Worm (Caenorhabditis elegans) whole organism, L2 larva: ENCODE results near the gene glna-2.

Experiments used
- F13H6.1 ChIP-seq: sonication (generic microtip); optimal IDR thresholded peaks from 2 replicates; lab custom pipeline; 2016; ENCODE audit warnings: missing genetic modification characterization, missing compliant biosample characterization
- R02D3.7 ChIP-seq: fragments of 150-350 bp; optimal IDR thresholded peaks from 2 replicates; lab custom pipeline; 2014; ENCODE audit warnings: missing biosample characterization, missing genetic modification characterization
- aly-2 ChIP-seq: fragments of 150-350 bp; optimal IDR thresholded peaks from 2 replicates; lab custom pipeline; 2014; ENCODE audit warnings: missing biosample characterization, missing genetic modification characterization
- crh-2 ChIP-seq: sonication (generic microtip); optimal IDR thresholded peaks from 2 replicates; lab custom pipeline; 2017; ENCODE audit warnings: missing biosample characterization, missing genetic modification characterization
- fos-1 ChIP-seq: fragments of 150-350 bp; optimal IDR thresholded peaks from 2 replicates; lab custom pipeline; 2014; ENCODE audit warnings: missing biosample characterization, missing genetic modification characterization
- nhr-237 ChIP-seq: fragments of 150-350 bp; optimal IDR thresholded peaks from 2 replicates; lab custom pipeline; 2014; ENCODE audit warnings: missing biosample characterization, missing genetic modification characterization
- nhr-25 ChIP-seq: fragments of 150-350 bp; sonication (generic microtip); optimal IDR thresholded peaks from 3 replicates; lab custom pipeline; 2014; ENCODE audit warnings: missing biosample characterization, missing genetic modification characterization
- sem-4 ChIP-seq: fragments of 150-350 bp; optimal IDR thresholded peaks from 2 replicates; lab custom pipeline; 2014; ENCODE audit warnings: missing biosample characterization, missing genetic modification reagents, missing genetic modification characterization
- sma-3 ChIP-seq: sonication (generic microtip); optimal IDR thresholded peaks from 2 replicates; lab custom pipeline; 2016; ENCODE audit warnings: missing genetic modification reagents, missing genetic modification characterization, missing compliant biosample characterization
- unc-39 ChIP-seq: fragments of 150-350 bp; optimal IDR thresholded peaks from 2 replicates; lab custom pipeline; 2014; ENCODE audit warnings: missing biosample characterization, missing genetic modification characterization
- unc-62 ChIP-seq: fragments of 150-350 bp; optimal IDR thresholded peaks from 2 replicates; lab custom pipeline; 2014; ENCODE audit warnings: missing biosample characterization, missing genetic modification reagents, missing genetic modification characterization

ce11 chrII:7962181-7962580, 46.3 kb upstream of the glna-2 start:
- TF ChIP-seq aly-2 (tag; lab: Kevin White, UChicago), result no peak
- TF ChIP-seq unc-39 (tag; lab: Kevin White, UChicago), result no peak
- no peak for TF ChIP-seq R02D3.7 (tag; lab: Kevin White, UChicago)
- no peak for TF ChIP-seq crh-2 (tag; lab: Kevin White, UChicago)
- TF ChIP-seq unc-62 (GFP tag; lab: Kevin White, UChicago), result no peak
- no peak for TF ChIP-seq nhr-25 (tag; lab: Kevin White, UChicago)
- TF ChIP-seq sem-4 (tag; lab: Kevin White, UChicago), result no peak
- no peak for TF ChIP-seq nhr-237 (tag; lab: Kevin White, UChicago)
- TF ChIP-seq sma-3 (GFP tag; lab: Kevin White, UChicago), result no peak
- TF ChIP-seq fos-1 (tag; lab: Kevin White, UChicago), result no peak
- TF ChIP-seq F13H6.1 (tag; lab: Kevin White, UChicago), result no peak
